Worm (Caenorhabditis elegans) whole organism, young adult: ENCODE measurements around the gene sru-25.
A peak's percentile ranks its signal among the peaks of the same experiment; 100 is the strongest.

Experiments used
- B0035.1 ChIP-seq: sonication (generic microtip); optimal IDR thresholded peaks from 2 replicates; lab custom pipeline; 2016; ENCODE audit warnings: missing genetic modification characterization, mild to moderate bottlenecking, missing compliant biosample characterization, missing genotype, missing genetic modification reagents
- B0261.1 ChIP-seq: sonication (generic microtip); optimal IDR thresholded peaks from 2 replicates; lab custom pipeline; 2016; ENCODE audit warnings: mild to moderate bottlenecking, missing genetic modification characterization, moderate library complexity, missing compliant biosample characterization
- B0336.3 ChIP-seq: fragments of 200-800 bp; sonication (Bioruptor generic); IDR thresholded peaks from 2 replicates; pipeline ENCODE4 v1.3.6; 2022; ENCODE audit warnings: missing genetic modification characterization, missing compliant biosample characterization
- C06A6.2 ChIP-seq: fragments of 200-800 bp; sonication (Bioruptor generic); conservative IDR thresholded peaks from 2 replicates; pipeline ENCODE4 v1.3.6; 2022; ENCODE audit warnings: missing genetic modification characterization, missing compliant biosample characterization
- F10E7.11 ChIP-seq: sonication (generic microtip); optimal IDR thresholded peaks from 2 replicates; lab custom pipeline; 2017; ENCODE audit warnings: mild to moderate bottlenecking, missing genetic modification characterization, moderate library complexity, missing compliant biosample characterization
- F22D6.2 ChIP-seq: sonication (generic microtip); optimal IDR thresholded peaks from 2 replicates; lab custom pipeline; 2016; ENCODE audit warnings: mild to moderate bottlenecking, missing genetic modification characterization, missing compliant biosample characterization
- F37B4.10 ChIP-seq: fragments of 200-800 bp; sonication (Bioruptor generic); IDR thresholded peaks from 2 replicates; pipeline ENCODE4 v1.3.6; 2022; ENCODE audit warnings: missing genetic modification characterization, missing compliant biosample characterization
- F39B2.1 ChIP-seq: fragments of 200-800 bp; sonication (Bioruptor generic); IDR thresholded peaks from 2 replicates; pipeline ENCODE4 v1.3.6; 2022; ENCODE audit warnings: missing genetic modification reagents, missing genetic modification characterization, missing compliant biosample characterization
- F49E8.2 ChIP-seq: sonication (generic microtip); optimal IDR thresholded peaks from 3 replicates; lab custom pipeline; 2017; ENCODE audit warnings: missing genetic modification characterization, mild to moderate bottlenecking, missing compliant biosample characterization, antibody characterized with exemption, moderate library complexity; ENCODE audit not compliant: insufficient read depth
- F57A8.1 ChIP-seq: fragments of 200-800 bp; sonication (Bioruptor generic); optimal IDR thresholded peaks from 2 replicates; lab custom pipeline; 2018; ENCODE audit warnings: mild to moderate bottlenecking, missing genetic modification characterization, moderate library complexity, missing compliant biosample characterization
- Y53F4B.3 ChIP-seq: fragments of 200-800 bp; sonication (Bioruptor generic); IDR thresholded peaks from 2 replicates; pipeline ENCODE4 v1.3.6; 2022; ENCODE audit warnings: missing genetic modification reagents, missing genetic modification characterization, missing compliant biosample characterization
- aptf-2 ChIP-seq: fragments of 200-800 bp; sonication (Bioruptor generic); conservative IDR thresholded peaks from 2 replicates; pipeline ENCODE4 v1.3.6; 2022; ENCODE audit warnings: missing genetic modification reagents, missing genetic modification characterization, missing compliant biosample characterization
- aptf-3 ChIP-seq: fragments of 200-800 bp; sonication (Bioruptor generic); IDR thresholded peaks from 2 replicates; pipeline ENCODE4 v1.3.6; 2022; ENCODE audit warnings: missing genetic modification characterization, missing compliant biosample characterization
- attf-5 ChIP-seq: fragments of 200-800 bp; sonication (Bioruptor generic); optimal IDR thresholded peaks from 2 replicates; lab custom pipeline; 2018; ENCODE audit warnings: mild to moderate bottlenecking, missing genetic modification characterization, missing compliant biosample characterization
- ceh-58 ChIP-seq: fragments of 200-800 bp; sonication (Bioruptor generic); IDR thresholded peaks from 2 replicates; pipeline ENCODE4 v1.3.6; 2022; ENCODE audit warnings: missing genetic modification characterization, missing compliant biosample characterization
- ceh-91 ChIP-seq: fragments of 200-800 bp; sonication (Bioruptor generic); IDR thresholded peaks from 2 replicates; pipeline ENCODE4 v1.3.6; 2022; ENCODE audit warnings: missing genetic modification reagents, missing genetic modification characterization, missing compliant biosample characterization
- egrh-3 ChIP-seq: fragments of 200-800 bp; sonication (Bioruptor generic); IDR thresholded peaks from 2 replicates; pipeline ENCODE4 v1.3.6; 2022; ENCODE audit warnings: missing genetic modification reagents, missing genetic modification characterization, missing compliant biosample characterization
- hmg-1.2 ChIP-seq: fragments of 200-800 bp; sonication (Bioruptor generic); IDR thresholded peaks from 2 replicates; pipeline ENCODE4 v1.3.6; 2022; ENCODE audit warnings: missing genetic modification reagents, missing genetic modification characterization, missing compliant biosample characterization
- hsf-1 ChIP-seq: fragments of 200-800 bp; sonication (Bioruptor generic); IDR thresholded peaks from 2 replicates; pipeline ENCODE4 v1.3.6; 2022; ENCODE audit warnings: missing genetic modification reagents, missing genetic modification characterization, missing compliant biosample characterization
- madf-3 ChIP-seq: fragments of 200-800 bp; sonication (Bioruptor generic); IDR thresholded peaks from 2 replicates; pipeline ENCODE4 v1.3.6; 2022; ENCODE audit warnings: missing genetic modification reagents, missing genetic modification characterization, missing compliant biosample characterization
- mel-28 ChIP-seq: sonication (generic microtip); optimal IDR thresholded peaks from 2 replicates; lab custom pipeline; 2016; ENCODE audit warnings: borderline replicate concordance, mild to moderate bottlenecking, missing genetic modification characterization, missing compliant biosample characterization
- mes-4 ChIP-seq: sonication (generic microtip); optimal IDR thresholded peaks from 2 replicates; lab custom pipeline; 2016; ENCODE audit warnings: missing genotype, missing genetic modification characterization, missing compliant biosample characterization
- nfya-1 ChIP-seq: sonication (generic microtip); optimal IDR thresholded peaks from 2 replicates; lab custom pipeline; 2017; ENCODE audit warnings: antibody characterized with exemption, missing compliant biosample characterization, missing genetic modification characterization, borderline replicate concordance; ENCODE audit not compliant: insufficient read depth
- nhr-27 ChIP-seq: fragments of 200-800 bp; sonication (Bioruptor generic); optimal IDR thresholded peaks from 2 replicates; lab custom pipeline; 2018; ENCODE audit warnings: mild to moderate bottlenecking, missing genetic modification characterization, moderate library complexity, missing compliant biosample characterization
- nhr-80 ChIP-seq: sonication (generic microtip); optimal IDR thresholded peaks from 2 replicates; lab custom pipeline; 2016; ENCODE audit warnings: missing genetic modification characterization, missing compliant biosample characterization
- rcor-1 ChIP-seq: fragments of 200-800 bp; sonication (Bioruptor generic); IDR thresholded peaks from 2 replicates; pipeline ENCODE4 v1.3.6; 2022; ENCODE audit warnings: missing genetic modification reagents, missing genetic modification characterization, missing compliant biosample characterization
- snpc-1.3 ChIP-seq: sonication (generic microtip); optimal IDR thresholded peaks from 2 replicates; lab custom pipeline; 2017; ENCODE audit warnings: missing genetic modification characterization, mild to moderate bottlenecking, missing compliant biosample characterization, antibody characterized with exemption, moderate library complexity, missing genotype, missing genetic modification reagents; ENCODE audit not compliant: insufficient read depth
- snpc-3.4 ChIP-seq: sonication (generic microtip); optimal IDR thresholded peaks from 2 replicates; lab custom pipeline; 2017; ENCODE audit warnings: missing genetic modification characterization, mild to moderate bottlenecking, missing compliant biosample characterization, antibody characterized with exemption, moderate library complexity, missing genotype, missing genetic modification reagents
- zfh-2 ChIP-seq: fragments of 200-800 bp; sonication (Bioruptor generic); conservative IDR thresholded peaks from 2 replicates; pipeline ENCODE4 v1.3.6; 2022; ENCODE audit warnings: missing genetic modification reagents, missing genetic modification characterization, missing compliant biosample characterization
- zim-3 ChIP-seq: sonication (generic microtip); optimal IDR thresholded peaks from 2 replicates; lab custom pipeline; 2017; ENCODE audit warnings: mild to moderate bottlenecking, missing genetic modification characterization, moderate library complexity, missing compliant biosample characterization

Gene sru-25

ce11 chrV:671342-671741 is 2.8 kb downstream of the sru-25 start, which contains the start of gene sru-24:
sru-24 (minus strand) TSS chrV:671442.
- TF ChIP-seq snpc-1.3 = no peak
- TF ChIP-seq B0336.3 = no peak
- TF ChIP-seq B0035.1 = no peak
- TF ChIP-seq C06A6.2 = no peak
- no peak for TF ChIP-seq mes-4 (tag; lab: Kevin White, UChicago)
- no peak for TF ChIP-seq F22D6.2 (tag; lab: Kevin White, UChicago)
- no peak for TF ChIP-seq nfya-1 (tag; lab: Kevin White, UChicago)
- TF ChIP-seq F49E8.2 (tag; lab: Kevin White, UChicago) = no peak
- no peak for TF ChIP-seq F37B4.10 (GFP tag; lab: Robert Waterston, UW)

ce11 chrV:667459-667858 is 6.7 kb downstream of the sru-25 start, which contains the start of gene nhr-180:
nhr-180 (minus strand) TSS chrV:667510.
- TF ChIP-seq hmg-1.2 (GFP tag; lab: Robert Waterston, UW) (peak; percentile 47; the same call in 1 of the 2 replicates), F57A8.1 (GFP tag; lab: Kevin White, UChicago) (no peak), attf-5 (GFP tag; lab: Kevin White, UChicago) (peak; percentile 23), nhr-80 (tag; lab: Kevin White, UChicago) (peak; percentile 58)

ce11 chrV:664337-664847 is 9.7 kb downstream of the sru-25 start, which contains the start of the genes F31F4.11 and srh-266:
F31F4.11 (minus strand) TSS chrV:664437.
srh-266 (plus strand) TSS chrV:664797.
- TF ChIP-seq snpc-3.4 (tag; lab: Kevin White, UChicago) (no peak), madf-3 (GFP tag; lab: Robert Waterston, UW) (no peak), nhr-27 (no peak), aptf-2 (GFP tag; lab: Robert Waterston, UW) (no peak), attf-5 (GFP tag; lab: Kevin White, UChicago) (no peak)

- no peak for TF ChIP-seq aptf-3
- no peak for TF ChIP-seq rcor-1
- no peak for TF ChIP-seq F39B2.1 (GFP tag; lab: Robert Waterston, UW)
- no peak for TF ChIP-seq mel-28
- no peak for TF ChIP-seq mes-4 (tag; lab: Kevin White, UChicago)
- TF ChIP-seq zim-3 (tag; lab: Kevin White, UChicago) = no peak
- TF ChIP-seq F10E7.11 (tag; lab: Kevin White, UChicago) = no peak
- TF ChIP-seq ceh-58 = no peak
- no peak for TF ChIP-seq nfya-1 (tag; lab: Kevin White, UChicago)
- TF ChIP-seq zfh-2 (GFP tag; lab: Robert Waterston, UW) = no peak
- no peak for TF ChIP-seq F57A8.1 (GFP tag; lab: Kevin White, UChicago)
- no peak for TF ChIP-seq B0261.1 (tag; lab: Kevin White, UChicago)
Measured at ce11 chrV:660210-660609, 13.9 kb downstream of the sru-25 start, which contains the start of gene F31F4.17. F31F4.17 (minus strand) TSS chrV:660310.

- TF ChIP-seq Y53F4B.3 (GFP tag; lab: Robert Waterston, UW) (peak; percentile 99; the same call in 1 of the 2 replicates), hsf-1 (GFP tag; lab: Robert Waterston, UW) (0 out of 2 replicates have a peak, but pooled peaks have one; percentile 35), madf-3 (GFP tag; lab: Robert Waterston, UW) (peak; percentile 74; the same call in 1 of the 2 replicates), ceh-91 (GFP tag; lab: Robert Waterston, UW) (peak; percentile 44; the same call in 1 of the 2 replicates), egrh-3 (peak; percentile 92)
- TF ChIP-seq, all 124 proteins: peak for 5; not testable (repeated sequence) for 119
Measured at ce11 chrV:658140-658539, 16.0 kb downstream of the sru-25 start.
